Fruit fly (Drosophila melanogaster) whole organism, wandering third instar larva: Measurements from ENCODE around the gene CG8861.

Experiments used
- HLH106 ChIP-seq: fragments of 200-800 bp; optimal IDR thresholded peaks from 3 replicates; lab custom pipeline; 2019; ENCODE audit warnings: missing biosample characterization, mild to moderate bottlenecking, missing genetic modification characterization, moderate library complexity
- psq ChIP-seq: fragments of 200-800 bp; sonication (Bioruptor generic); optimal IDR thresholded peaks from 3 replicates; lab custom pipeline; 2017; ENCODE audit warnings: missing biosample characterization, mild to moderate bottlenecking, missing genetic modification characterization, moderate library complexity

- TF ChIP-seq HLH106 (tag; lab: Kevin White, UChicago) (no peak), psq (GFP tag; lab: Kevin White, UChicago) (no peak)
Measured at dm6 chr3R:9264042-9264441, 64.3 kb downstream of the CG8861 start, which contains the start of gene sage.
